Fruit fly (Drosophila melanogaster) whole organism, embryonic: ENCODE data around the gene CG15539.

Experiments used
- Fer3 ChIP-seq: fragments of 200-800 bp; sonication (Bioruptor generic); optimal IDR thresholded peaks from 2 replicates; lab custom pipeline; 2018; ENCODE audit warnings: missing biosample characterization, mild to moderate bottlenecking, missing genetic modification characterization, moderate library complexity
- Nf-YB ChIP-seq: fragments of 200-800 bp; sonication (Bioruptor generic); optimal IDR thresholded peaks from 3 replicates; lab custom pipeline; 2019; ENCODE audit warnings: missing biosample characterization, mild to moderate bottlenecking, missing genetic modification characterization, moderate library complexity
- gsb ChIP-seq: fragments of 200-800 bp; sonication (Bioruptor generic); IDR thresholded peaks from 2 replicates; pipeline ENCODE4 v1.3.6; 2022; ENCODE audit warnings: missing biosample characterization, missing genetic modification characterization

DNA sequence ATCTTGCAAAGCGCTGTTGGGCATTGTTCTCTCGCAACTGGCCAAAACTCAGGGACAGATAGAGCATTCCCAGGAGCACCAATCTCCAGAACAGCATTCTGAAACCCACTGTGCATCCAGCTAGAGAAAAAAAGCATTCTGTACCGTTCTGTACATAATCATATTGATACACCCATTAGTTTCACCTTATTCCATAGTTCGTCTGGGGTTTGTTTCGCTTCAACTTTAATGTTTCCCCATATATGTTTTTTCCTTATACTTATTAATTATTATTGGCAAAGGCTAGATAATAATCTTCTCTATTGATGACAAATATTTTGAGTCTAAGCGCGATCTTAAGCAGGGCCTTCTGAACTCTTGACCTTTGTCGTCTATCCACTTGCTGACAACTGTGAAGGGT, 6.3 kb downstream of the CG15539 start, which contains the start of gene PH4alphaNE2:
- TF ChIP-seq Fer3: no peak
- TF ChIP-seq Nf-YB (GFP tag; lab: Kevin White, UChicago): no peak
- TF ChIP-seq gsb (GFP tag; lab: Robert Waterston, UW): no peak
